Worm (Caenorhabditis elegans) whole organism, L4 larva: Measurements from ENCODE around the gene B0303.16.

Source experiments
- F37D6.2 ChIP-seq: sonication (generic microtip); optimal IDR thresholded peaks from 2 replicates; lab custom pipeline; 2016; ENCODE audit warnings: mild to moderate bottlenecking, missing genetic modification characterization, missing compliant biosample characterization
- ceh-28 ChIP-seq: fragments of 150-350 bp; optimal IDR thresholded peaks from 2 replicates; lab custom pipeline; 2014; ENCODE audit warnings: missing biosample characterization, missing genetic modification reagents, missing genetic modification characterization
- egl-43 ChIP-seq: fragments of 200-800 bp; sonication (Bioruptor generic); IDR thresholded peaks from 2 replicates; pipeline ENCODE4 v1.3.6; 2022; ENCODE audit warnings: missing genetic modification reagents, missing genetic modification characterization, missing compliant biosample characterization
- lsy-2 ChIP-seq, 2 experiments: fragments of 150-350 bp in 1 of 2; sonication (generic microtip) in 1 of 2; optimal IDR thresholded peaks; 2 replicates each; lab custom pipeline; 2014 to 2017; ENCODE audit warnings: missing biosample characterization in 2 of 2, missing genetic modification characterization in 2 of 2
- madf-5 ChIP-seq, 2 experiments: fragments of 200-800 bp; sonication (Bioruptor generic); IDR thresholded peaks; 2 replicates each; pipeline ENCODE4 v1.3.6; 2022; ENCODE audit warnings: missing compliant biosample characterization in 2 of 2, missing genetic modification characterization in 2 of 2
- nhr-237 ChIP-seq: sonication (generic microtip); optimal IDR thresholded peaks from 2 replicates; lab custom pipeline; 2017; ENCODE audit warnings: missing biosample characterization, missing genetic modification characterization
- unc-130 ChIP-seq: sonication (generic microtip); optimal IDR thresholded peaks from 2 replicates; lab custom pipeline; 2016; ENCODE audit warnings: missing genetic modification reagents, missing genetic modification characterization, missing compliant biosample characterization

ce11 chrIII:8657676-8658366, 47.0 kb upstream of the B0303.16 start:
- no peak for TF ChIP-seq egl-43 (GFP tag; lab: Robert Waterston, UW)
- no peak for TF ChIP-seq unc-130
- no peak for TF ChIP-seq F37D6.2 (tag; lab: Kevin White, UChicago)
- TF ChIP-seq ceh-28 (tag; lab: Kevin White, UChicago): no peak
- no peak for TF ChIP-seq lsy-2 (tag; optimal IDR thresholded peaks at IDR 0.05; lab: Kevin White, UChicago)
- TF ChIP-seq madf-5 (GFP tag; IDR thresholded peaks at IDR 0.05; lab: Robert Waterston, UW): no peak
- no peak for TF ChIP-seq nhr-237 (tag; lab: Kevin White, UChicago)
